Worm (Caenorhabditis elegans) whole organism, early embryonic: Measurements from ENCODE around the gene C24H12.8.
A peak's percentile ranks its signal among the peaks of the same experiment; 100 is the strongest.
"Not testable (repeated sequence)": the region's sequence is repeated elsewhere in the genome, so short reads cannot be mapped to it uniquely, and the experiment has no call there.

Experiments used
- B0310.2 ChIP-seq: sonication (generic microtip); optimal IDR thresholded peaks from 2 replicates; lab custom pipeline; 2016; ENCODE audit warnings: mild to moderate bottlenecking, missing genetic modification characterization, missing compliant biosample characterization
- F13C5.2 ChIP-seq: sonication (generic microtip); optimal IDR thresholded peaks from 2 replicates; lab custom pipeline; 2017; ENCODE audit warnings: mild to moderate bottlenecking, missing genetic modification characterization, inconsistent platforms, missing compliant biosample characterization
- aly-1 ChIP-seq: sonication (generic microtip); optimal IDR thresholded peaks from 2 replicates; lab custom pipeline; 2016; ENCODE audit warnings: missing genetic modification characterization, missing compliant biosample characterization
- ama-1 ChIP-seq: fragments of 150-350 bp; optimal IDR thresholded peaks from 2 replicates; lab custom pipeline; 2014
- ceh-13 ChIP-seq: fragments of 200-800 bp; sonication (Bioruptor generic); optimal IDR thresholded peaks from 2 replicates; lab custom pipeline; 2018; ENCODE audit warnings: mild to moderate bottlenecking, missing genetic modification characterization, missing compliant biosample characterization
- ceh-36 ChIP-seq: sonication (generic microtip); optimal IDR thresholded peaks from 2 replicates; lab custom pipeline; 2016; ENCODE audit warnings: missing genetic modification characterization, inconsistent platforms, missing compliant biosample characterization
- ets-7 ChIP-seq: sonication (generic microtip); optimal IDR thresholded peaks from 2 replicates; lab custom pipeline; 2016; ENCODE audit warnings: missing genotype, missing genetic modification characterization, missing compliant biosample characterization
- flt-1 ChIP-seq: fragments of 200-800 bp; sonication (Bioruptor generic); IDR thresholded peaks from 2 replicates; pipeline ENCODE4 v1.3.6; 2022; ENCODE audit warnings: missing genetic modification characterization, missing compliant biosample characterization
- hmbx-1 ChIP-seq: sonication (generic microtip); optimal IDR thresholded peaks from 2 replicates; lab custom pipeline; 2016; ENCODE audit warnings: mild to moderate bottlenecking, missing genetic modification characterization, missing compliant biosample characterization
- hmg-4 ChIP-seq: fragments of 200-800 bp; sonication (Bioruptor generic); optimal IDR thresholded peaks from 2 replicates; lab custom pipeline; 2018; ENCODE audit warnings: mild to moderate bottlenecking, missing genetic modification characterization, missing compliant biosample characterization
- hnd-1 ChIP-seq: sonication (generic microtip); optimal IDR thresholded peaks from 2 replicates; lab custom pipeline; 2016; ENCODE audit warnings: missing genetic modification characterization, missing compliant biosample characterization
- pes-1 ChIP-seq: fragments of 200-800 bp; sonication (Bioruptor generic); IDR thresholded peaks from 2 replicates; pipeline ENCODE4 v1.3.6; 2022; ENCODE audit warnings: missing genetic modification reagents, missing genetic modification characterization, missing compliant biosample characterization
- scrt-1 ChIP-seq: fragments of 200-800 bp; sonication (Bioruptor generic); IDR thresholded peaks from 2 replicates; pipeline ENCODE4 v1.3.6; 2022; ENCODE audit warnings: missing genetic modification characterization, missing compliant biosample characterization
- sea-1 ChIP-seq: fragments of 200-800 bp; sonication (Bioruptor generic); conservative IDR thresholded peaks from 2 replicates; pipeline ENCODE4 v1.3.6; 2022; ENCODE audit warnings: missing genetic modification characterization, missing compliant biosample characterization
- tbx-11 ChIP-seq: fragments of 200-800 bp; sonication (Bioruptor generic); IDR thresholded peaks from 2 replicates; pipeline ENCODE4 v1.3.6; 2022; ENCODE audit warnings: missing genetic modification characterization, missing compliant biosample characterization
- tbx-37 ChIP-seq: fragments of 200-800 bp; sonication (Bioruptor generic); conservative IDR thresholded peaks from 2 replicates; pipeline ENCODE4 v1.3.6; 2022; ENCODE audit warnings: missing genetic modification reagents, missing genetic modification characterization, missing compliant biosample characterization
- tra-4 ChIP-seq: sonication (generic microtip); optimal IDR thresholded peaks from 2 replicates; lab custom pipeline; 2017; ENCODE audit warnings: missing genetic modification characterization, missing compliant biosample characterization

The C24H12.8 gene

ce11 chrII:454646-455045, 31.7 kb upstream of the C24H12.8 start, which contains the start of gene W10D9.1:
TSS of gene W10D9.1 (plus strand) at chrII:454946.
- TF ChIP-seq hmg-4 (GFP tag; lab: Kevin White, UChicago); ets-7 (tag; lab: Kevin White, UChicago); B0310.2 (tag; lab: Kevin White, UChicago): not testable (repeated sequence)

ce11 chrII:441102-441501, 18.1 kb upstream of the C24H12.8 start, which contains the start of gene C24H12.1:
TSS of gene C24H12.1 (plus strand) at chrII:441402.
- not testable (repeated sequence) for TF ChIP-seq aly-1; ceh-36; sea-1 (GFP tag; lab: Robert Waterston, UW)

- TF ChIP-seq B0310.2 (tag; lab: Kevin White, UChicago) (no peak), flt-1 (GFP tag; lab: Robert Waterston, UW) (no peak), ceh-36 (no peak), aly-1 (no peak), scrt-1 (GFP tag; lab: Robert Waterston, UW) (no peak), ets-7 (tag; lab: Kevin White, UChicago) (no peak), tbx-37 (GFP tag; lab: Robert Waterston, UW) (no peak)
Measured at ce11 chrII:437279-437678, 14.3 kb upstream of the C24H12.8 start.

ce11 chrII:418782-419181, 4.2 kb downstream of the C24H12.8 start, which contains the start of gene C24H12.6:
TSS of gene C24H12.6 (minus strand) at chrII:418882.
- TF ChIP-seq ceh-36 = no peak
- TF ChIP-seq tbx-11 = no peak
- TF ChIP-seq pes-1 = no peak
- no peak for TF ChIP-seq B0310.2 (tag; lab: Kevin White, UChicago)
- no peak for TF ChIP-seq scrt-1 (GFP tag; lab: Robert Waterston, UW)
- no peak for TF ChIP-seq aly-1
- no peak for TF ChIP-seq hmg-4 (GFP tag; lab: Kevin White, UChicago)
- no peak for TF ChIP-seq flt-1 (GFP tag; lab: Robert Waterston, UW)
- no peak for TF ChIP-seq sea-1 (GFP tag; lab: Robert Waterston, UW)
- no peak for TF ChIP-seq ceh-13 (GFP tag; lab: Kevin White, UChicago)
- no peak for TF ChIP-seq F13C5.2 (tag; lab: Kevin White, UChicago)
- no peak for TF ChIP-seq hnd-1 (tag; lab: Kevin White, UChicago)
- no peak for TF ChIP-seq ama-1 (lab: Kevin White, UChicago)
- TF ChIP-seq hmbx-1 = no peak
- TF ChIP-seq ets-7 (tag; lab: Kevin White, UChicago) = no peak
- TF ChIP-seq tbx-37 (GFP tag; lab: Robert Waterston, UW) = no peak
- TF ChIP-seq tra-4 = no peak

ce11 chrII:416808-417207, 6.2 kb downstream of the C24H12.8 start:
- TF ChIP-seq pes-1 = peak; percentile 64
- peak; percentile 23 for TF ChIP-seq hmbx-1

ce11 chrII:410832-411231, 12.2 kb downstream of the C24H12.8 start, which contains the start of the genes dnsn-1 and C24H12.4:
TSS of gene dnsn-1 (minus strand) at chrII:410932.
TSS of gene C24H12.4 (plus strand) at chrII:411222.
- peak; percentile 79 for TF ChIP-seq F13C5.2 (tag; lab: Kevin White, UChicago)
- TF ChIP-seq hmg-4 (GFP tag; lab: Kevin White, UChicago) = no peak
- no peak for TF ChIP-seq B0310.2 (tag; lab: Kevin White, UChicago)
- 0 out of 2 replicates have a peak, but pooled peaks have one; percentile 21 for TF ChIP-seq pes-1
- TF ChIP-seq ceh-36 = peak; percentile 30

- TF ChIP-seq tbx-37 (GFP tag; lab: Robert Waterston, UW) = no peak
- TF ChIP-seq tbx-11 = no peak
- TF ChIP-seq hmg-4 (GFP tag; lab: Kevin White, UChicago) = no peak
- TF ChIP-seq F13C5.2 (tag; lab: Kevin White, UChicago) = no peak
- no peak for TF ChIP-seq scrt-1 (GFP tag; lab: Robert Waterston, UW)
- TF ChIP-seq tra-4 = no peak
- no peak for TF ChIP-seq pes-1
- TF ChIP-seq ceh-13 (GFP tag; lab: Kevin White, UChicago) = no peak
- no peak for TF ChIP-seq aly-1
- TF ChIP-seq ceh-36 = no peak
- TF ChIP-seq ets-7 (tag; lab: Kevin White, UChicago) = no peak
- no peak for TF ChIP-seq ama-1 (lab: Kevin White, UChicago)
Measured at ce11 chrII:402435-402834, 20.6 kb downstream of the C24H12.8 start, which contains the start of gene clec-10. TSS of gene clec-10 (plus strand) at chrII:402678.

ce11 chrII:401211-401610, 21.8 kb downstream of the C24H12.8 start:
- TF ChIP-seq pes-1 (no peak), hmg-4 (GFP tag; lab: Kevin White, UChicago) (no peak), aly-1 (no peak), B0310.2 (tag; lab: Kevin White, UChicago) (no peak), hnd-1 (tag; lab: Kevin White, UChicago) (no peak), ama-1 (lab: Kevin White, UChicago) (no peak), ets-7 (tag; lab: Kevin White, UChicago) (no peak), scrt-1 (GFP tag; lab: Robert Waterston, UW) (no peak), flt-1 (GFP tag; lab: Robert Waterston, UW) (no peak), ceh-13 (GFP tag; lab: Kevin White, UChicago) (no peak), tbx-37 (GFP tag; lab: Robert Waterston, UW) (no peak), F13C5.2 (tag; lab: Kevin White, UChicago) (no peak), ceh-36 (no peak), hmbx-1 (no peak), tra-4 (no peak), sea-1 (GFP tag; lab: Robert Waterston, UW) (no peak)
